Fruit fly (Drosophila melanogaster): ENCODE measurements around the gene Pgcl.

DNA sequence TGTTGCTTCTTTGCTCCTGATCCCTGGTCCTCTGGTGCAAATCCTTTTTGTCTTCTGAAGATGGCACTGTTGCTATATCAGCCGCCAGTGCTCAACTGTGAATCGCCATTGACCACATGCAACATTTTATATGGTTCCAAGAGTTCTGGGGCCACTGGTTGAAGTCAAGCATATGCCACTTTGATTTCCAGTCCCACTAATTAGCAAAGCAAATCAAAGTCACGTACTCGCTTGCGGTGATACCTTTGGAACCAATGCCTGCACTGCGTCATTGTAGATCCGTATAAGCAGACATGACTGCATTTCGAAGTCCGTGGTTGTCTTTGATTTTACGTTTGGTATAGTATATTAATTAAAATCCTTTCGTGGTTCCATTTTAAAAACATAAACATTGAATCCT is 32.0 kb upstream of the Pgcl start, which contains the start of gene Cyp4g1:
- TF ChIP-seq CG32006 (GFP tag; optimal IDR thresholded peaks at IDR 0.05) (no peak), OdsH (GFP tag; optimal IDR thresholded peaks at IDR 0.05) (no peak), CG10631 (GFP tag; optimal IDR thresholded peaks at IDR 0.05) (no peak), net (GFP tag; optimal IDR thresholded peaks at IDR 0.05) (no peak), Hr39 (GFP tag; optimal IDR thresholded peaks at IDR 0.05) (no peak)
